Fruit fly (Drosophila melanogaster): ENCODE data around the gene bgm.

The bgm gene

DNA sequence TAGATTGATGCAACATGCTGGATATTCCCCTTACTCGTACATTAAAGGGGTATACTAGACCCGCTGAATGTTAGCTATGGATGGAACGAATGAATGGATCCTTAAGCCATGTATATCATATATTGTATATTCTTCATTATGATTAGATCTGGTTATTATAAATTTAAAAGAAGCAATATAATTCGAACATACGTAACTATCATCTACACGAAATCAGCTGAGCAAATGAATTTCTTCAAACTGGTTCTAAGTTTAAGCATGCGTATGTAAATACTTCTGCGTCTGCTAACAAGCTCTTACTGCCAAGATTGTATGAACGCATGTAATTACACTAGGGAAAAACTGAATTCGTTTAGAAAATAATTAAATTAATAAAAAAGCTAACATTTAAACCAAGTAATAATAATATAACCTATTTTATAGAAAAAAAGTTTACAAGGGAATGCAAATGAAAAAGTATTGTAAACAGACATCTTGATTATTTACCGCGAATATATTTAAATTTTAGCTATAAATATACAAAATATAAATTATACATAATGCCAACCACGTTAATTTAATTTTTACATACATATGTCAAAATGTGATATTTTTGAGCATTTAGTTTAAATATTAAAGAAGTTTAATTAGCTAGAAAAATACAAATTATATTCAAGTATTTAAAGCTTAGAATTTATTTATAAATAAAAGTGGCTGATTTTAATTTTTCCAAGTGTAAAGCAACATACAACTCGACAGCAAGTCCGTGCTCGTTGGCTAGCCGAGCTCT lies 8.3 kb downstream of the bgm start (continued):
- TF ChIP-seq CG17361 (GFP tag; IDR thresholded peaks at IDR 0.05) (peak; percentile 97), ewg (GFP tag; optimal IDR thresholded peaks at IDR 0.05) (peak; percentile 38), CG14441 (GFP tag; IDR thresholded peaks at IDR 0.05) (peak; percentile 58), aop (GFP tag; IDR thresholded peaks at IDR 0.05) (0 out of 2 replicates have a peak, but pooled peaks have one; percentile 22), HLH4C (GFP tag; IDR thresholded peaks at IDR 0.05; ENCODE audit: partially characterized antibody) (no peak), CG18599 (GFP tag; optimal IDR thresholded peaks at IDR 0.05) (peak; percentile 28), trem (tag; optimal IDR thresholded peaks at IDR 0.05) (peak; percentile 22), fd3F (GFP tag; optimal IDR thresholded peaks at IDR 0.05) (peak; percentile 30), grau (tag; optimal IDR thresholded peaks at IDR 0.05) (peak; percentile 79), Lhr (GFP tag; optimal IDR thresholded peaks at IDR 0.05) (peak; percentile 2), tin (GFP tag; optimal IDR thresholded peaks at IDR 0.05) (peak; percentile 54), gsb-n (tag; optimal IDR thresholded peaks at IDR 0.05) (peak; percentile 71), CG2120 (GFP tag; optimal IDR thresholded peaks at IDR 0.05) (peak; percentile 65), CG9797 (GFP tag; optimal IDR thresholded peaks at IDR 0.05) (no peak), tap (tag; optimal IDR thresholded peaks at IDR 0.05) (peak; percentile 23), CG4707 (GFP tag; optimal IDR thresholded peaks at IDR 0.05) (peak; percentile 55), NC2β (GFP tag; optimal IDR thresholded peaks at IDR 0.05) (peak; percentile 31), ems (GFP tag; optimal IDR thresholded peaks at IDR 0.05) (peak; percentile 48), ken (GFP tag; IDR thresholded peaks at IDR 0.05) (peak; percentile 39; the same call in 1 of the 3 replicates), pum (GFP tag; optimal IDR thresholded peaks at IDR 0.05) (peak; percentile 22), gcm (GFP tag; optimal IDR thresholded peaks at IDR 0.05) (peak; percentile 17), Sry-β (GFP tag; optimal IDR thresholded peaks at IDR 0.05) (no peak), sim (GFP tag; IDR thresholded peaks at IDR 0.05) (no peak), CG17612 (GFP tag; IDR thresholded peaks at IDR 0.05) (no peak), CG12071 (GFP tag; optimal IDR thresholded peaks at IDR 0.05) (peak; percentile 54), CG2678 (tag; optimal IDR thresholded peaks at IDR 0.05) (peak; percentile 84), CG8388 (GFP tag; optimal IDR thresholded peaks at IDR 0.05) (peak; percentile 79), Mrtf (GFP tag; IDR thresholded peaks at IDR 0.05) (peak; percentile 36; the same call in 1 of the 3 replicates), Bteb2 (GFP tag; optimal IDR thresholded peaks at IDR 0.05) (peak; percentile 46), CG9932 (GFP tag; IDR thresholded peaks at IDR 0.05) (peak; percentile 63), wek (GFP tag; optimal IDR thresholded peaks at IDR 0.05) (peak; percentile 36), chm (GFP tag; IDR thresholded peaks at IDR 0.05) (peak; percentile 59; the same call in 1 of the 2 replicates), pita (GFP tag; optimal IDR thresholded peaks at IDR 0.05) (no peak), CG4730 (GFP tag; IDR thresholded peaks at IDR 0.05) (peak; percentile 52), CG4854 (GFP tag; optimal IDR thresholded peaks at IDR 0.05) (peak; percentile 34), ase (GFP tag; IDR thresholded peaks at IDR 0.05) (0 out of 3 replicates have a peak, but pooled peaks have one; percentile 44), phol (tag; optimal IDR thresholded peaks at IDR 0.05) (peak; percentile 79), Asciz (GFP tag; optimal IDR thresholded peaks at IDR 0.05) (peak; percentile 17), CG12942 (GFP tag; optimal IDR thresholded peaks at IDR 0.05) (peak; percentile 14), CG42726 (GFP tag; IDR thresholded peaks at IDR 0.05; ENCODE audit: partially characterized antibody) (no peak), ssp (GFP tag; IDR thresholded peaks at IDR 0.05) (peak; percentile 14; the same call in 1 of the 2 replicates), Trl (optimal IDR thresholded peaks at IDR 0.05) (no peak), Trl (GFP tag; optimal IDR thresholded peaks at IDR 0.05) (peak; percentile 6), PHDP (tag; optimal IDR thresholded peaks at IDR 0.05) (peak; percentile 62), D19A (tag; optimal IDR thresholded peaks at IDR 0.05) (peak; percentile 65), ATbp (GFP tag; optimal IDR thresholded peaks at IDR 0.05) (peak; percentile 61), Abd-B (GFP tag; optimal IDR thresholded peaks at IDR 0.05) (peak; percentile 53), CG7372 (GFP tag; IDR thresholded peaks at IDR 0.05) (no peak), lmd (GFP tag; IDR thresholded peaks at IDR 0.05) (peak; percentile 47; the same call in 1 of the 2 replicates)

All from whole organism, embryonic.